Worm (Caenorhabditis elegans): Measurements from ENCODE around the gene pgp-4.

pgp-4 gene

DNA sequence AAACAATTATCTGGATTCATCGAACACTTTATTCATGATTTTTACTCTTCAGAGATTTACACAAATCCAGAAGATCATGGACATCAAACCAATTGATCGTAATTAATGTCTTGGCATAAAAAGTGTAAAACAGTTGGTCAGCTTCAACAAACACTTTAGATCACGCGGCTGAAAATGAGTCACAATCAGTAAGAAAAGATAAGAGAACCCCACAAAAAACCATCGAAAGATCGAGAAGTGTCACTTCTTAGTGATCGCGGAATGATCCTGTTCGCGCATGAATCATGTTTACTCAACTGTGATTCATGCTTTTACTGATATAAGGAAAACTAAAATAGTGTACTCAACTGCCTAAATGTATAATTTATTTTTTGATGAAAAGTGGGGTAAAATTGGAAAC, 51.8 kb downstream of the pgp-4 start:
- TF ChIP-seq ceh-18 (tag; optimal IDR thresholded peaks at IDR 0.05) (no peak), pha-2 (tag; optimal IDR thresholded peaks at IDR 0.05) (no peak), zip-5 (tag; optimal IDR thresholded peaks at IDR 0.05) (no peak), syd-9 (tag; optimal IDR thresholded peaks at IDR 0.05) (no peak)

DNA sequence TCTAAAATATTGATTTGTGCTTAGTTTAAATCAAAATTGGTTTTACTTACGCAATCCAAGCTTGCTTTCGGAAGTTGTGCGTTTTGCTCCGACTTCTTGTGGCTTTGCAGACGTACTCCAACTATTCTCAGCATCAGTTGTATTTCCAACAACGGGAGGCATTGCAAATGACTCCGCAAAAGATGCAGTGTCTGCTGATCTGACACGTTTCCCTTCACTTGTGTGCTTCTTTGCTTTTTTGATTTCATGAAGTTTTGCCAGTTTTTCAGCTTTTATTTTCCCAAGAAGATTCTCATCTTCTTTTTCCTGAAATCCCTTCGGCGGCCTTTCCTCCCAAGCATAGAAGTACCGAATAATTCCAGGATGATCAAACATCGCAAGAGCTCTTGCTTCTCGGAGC, 54.1 kb downstream of the pgp-4 start:
- no peak for TF ChIP-seq pat-9 (tag; optimal IDR thresholded peaks at IDR 0.05)
- TF ChIP-seq pha-2 (tag; optimal IDR thresholded peaks at IDR 0.05): no peak
